Fruit fly (Drosophila melanogaster) whole organism, embryonic: Measurements from ENCODE around the gene ksr.

Experiments used
- Ada2b ChIP-seq: fragments of 200-800 bp; sonication (Bioruptor generic); IDR thresholded peaks from 2 replicates; pipeline ENCODE4 v1.3.6; 2022; ENCODE audit warnings: missing biosample characterization, missing genetic modification characterization
- B-H1 ChIP-seq: fragments of 200-800 bp; sonication (Bioruptor generic); IDR thresholded peaks from 3 replicates; pipeline ENCODE4 v1.3.6; 2022; ENCODE audit warnings: missing biosample characterization, missing genetic modification characterization
- Blimp-1 ChIP-seq: fragments of 200-800 bp; sonication (Bioruptor generic); optimal IDR thresholded peaks from 3 replicates; lab custom pipeline; 2018; ENCODE audit warnings: missing biosample characterization, missing genetic modification characterization, mild to moderate bottlenecking, moderate library complexity, missing genetic modification reagents
- BtbVII ChIP-seq: fragments of 200-800 bp; sonication (Bioruptor generic); optimal IDR thresholded peaks from 3 replicates; lab custom pipeline; 2017; ENCODE audit warnings: missing biosample characterization, mild to moderate bottlenecking, missing genetic modification characterization
- CG10209 ChIP-seq: fragments of 200-800 bp; sonication (Bioruptor generic); optimal IDR thresholded peaks from 3 replicates; lab custom pipeline; 2017; ENCODE audit warnings: missing biosample characterization, mild to moderate bottlenecking, missing genetic modification characterization, missing genetic modification reagents
- CG10979 ChIP-seq: fragments of 200-800 bp; sonication (Bioruptor generic); optimal IDR thresholded peaks from 2 replicates; lab custom pipeline; 2018; ENCODE audit warnings: missing biosample characterization, mild to moderate bottlenecking, missing genetic modification characterization, moderate library complexity
- CG12155 ChIP-seq: fragments of 200-800 bp; sonication (Bioruptor generic); optimal IDR thresholded peaks from 3 replicates; lab custom pipeline; 2016; ENCODE audit warnings: missing biosample characterization, missing genetic modification characterization
- CG13287 ChIP-seq: fragments of 200-800 bp; sonication (Bioruptor generic); IDR thresholded peaks from 2 replicates; pipeline ENCODE4 v1.3.6; 2022; ENCODE audit warnings: missing biosample characterization, missing genetic modification characterization; ENCODE audit not compliant: partially characterized antibody
- CG13296 ChIP-seq: fragments of 200-800 bp; sonication (Bioruptor generic); optimal IDR thresholded peaks from 3 replicates; lab custom pipeline; 2018; ENCODE audit warnings: missing biosample characterization, mild to moderate bottlenecking, missing genetic modification characterization
- CG1603 ChIP-seq: fragments of 200-800 bp; sonication (Bioruptor generic); optimal IDR thresholded peaks from 2 replicates; lab custom pipeline; 2019; ENCODE audit warnings: missing biosample characterization, mild to moderate bottlenecking, missing genetic modification characterization, moderate library complexity
- CG16863 ChIP-seq: fragments of 200-800 bp; sonication (Bioruptor generic); optimal IDR thresholded peaks from 3 replicates; lab custom pipeline; 2016; ENCODE audit warnings: missing biosample characterization, missing genetic modification characterization
- CG17328 ChIP-seq: fragments of 200-800 bp; sonication (Bioruptor generic); IDR thresholded peaks from 2 replicates; pipeline ENCODE4 v1.3.6; 2022; ENCODE audit warnings: missing biosample characterization, missing genetic modification characterization
- CG17612 ChIP-seq: fragments of 200-800 bp; sonication (Bioruptor generic); IDR thresholded peaks from 2 replicates; pipeline ENCODE4 v1.3.6; 2022; ENCODE audit warnings: missing biosample characterization, missing genetic modification characterization
- CG17912 ChIP-seq: fragments of 200-800 bp; sonication (Bioruptor generic); optimal IDR thresholded peaks from 2 replicates; lab custom pipeline; 2018; ENCODE audit warnings: missing biosample characterization, mild to moderate bottlenecking, missing genetic modification characterization
- CG1792 ChIP-seq: fragments of 200-800 bp; sonication (Bioruptor generic); optimal IDR thresholded peaks from 2 replicates; lab custom pipeline; 2016; ENCODE audit warnings: missing biosample characterization, missing genetic modification characterization
- CG18476 ChIP-seq: fragments of 200-800 bp; sonication (Bioruptor generic); optimal IDR thresholded peaks from 2 replicates; lab custom pipeline; 2016; ENCODE audit warnings: missing biosample characterization, mild to moderate bottlenecking, missing genetic modification characterization
- CG2129 ChIP-seq: fragments of 200-800 bp; sonication (Bioruptor generic); IDR thresholded peaks from 2 replicates; pipeline ENCODE4 v1.3.6; 2022; ENCODE audit warnings: missing biosample characterization, missing genetic modification characterization; ENCODE audit not compliant: partially characterized antibody
- CG2202 ChIP-seq: fragments of 200-800 bp; sonication (Bioruptor generic); optimal IDR thresholded peaks from 2 replicates; lab custom pipeline; 2018; ENCODE audit warnings: missing biosample characterization, mild to moderate bottlenecking, missing genetic modification characterization
- CG30403 ChIP-seq: fragments of 200-800 bp; sonication (Bioruptor generic); optimal IDR thresholded peaks from 3 replicates; lab custom pipeline; 2016; ENCODE audit warnings: missing biosample characterization, missing genetic modification characterization
- CG31224 ChIP-seq: fragments of 200-800 bp; sonication (Bioruptor generic); IDR thresholded peaks from 2 replicates; pipeline ENCODE4 v1.3.6; 2022; ENCODE audit warnings: missing biosample characterization, missing genetic modification characterization
- CG33557 ChIP-seq: fragments of 200-800 bp; sonication (Bioruptor generic); optimal IDR thresholded peaks from 2 replicates; lab custom pipeline; 2019; ENCODE audit warnings: missing biosample characterization, mild to moderate bottlenecking, missing genetic modification characterization, moderate library complexity
- CG34376 ChIP-seq: fragments of 200-800 bp; sonication (Bioruptor generic); optimal IDR thresholded peaks from 2 replicates; lab custom pipeline; 2018; ENCODE audit warnings: missing biosample characterization, mild to moderate bottlenecking, missing genetic modification characterization
- CG3838 ChIP-seq: fragments of 200-800 bp; sonication (Bioruptor generic); optimal IDR thresholded peaks from 3 replicates; lab custom pipeline; 2016; ENCODE audit warnings: missing biosample characterization, missing genetic modification characterization
- CG4282 ChIP-seq: fragments of 200-800 bp; sonication (Bioruptor generic); optimal IDR thresholded peaks from 2 replicates; lab custom pipeline; 2016; ENCODE audit warnings: missing biosample characterization, missing genetic modification characterization
- CG4328 ChIP-seq: fragments of 200-800 bp; sonication (Bioruptor generic); optimal IDR thresholded peaks from 3 replicates; lab custom pipeline; 2017; ENCODE audit warnings: missing biosample characterization, missing genetic modification reagents, missing genetic modification characterization
- CG4820 ChIP-seq: fragments of 200-800 bp; sonication (Bioruptor generic); optimal IDR thresholded peaks from 3 replicates; lab custom pipeline; 2016; ENCODE audit warnings: missing biosample characterization, missing genetic modification characterization
- CG6175 ChIP-seq: fragments of 200-800 bp; sonication (Bioruptor generic); IDR thresholded peaks from 3 replicates; pipeline ENCODE4 v1.3.6; 2022; ENCODE audit warnings: missing biosample characterization, missing genetic modification characterization
- CG6854 ChIP-seq: fragments of 200-800 bp; sonication (Bioruptor generic); optimal IDR thresholded peaks from 3 replicates; lab custom pipeline; 2017; ENCODE audit warnings: missing biosample characterization, mild to moderate bottlenecking, missing genetic modification characterization
- Dek ChIP-seq: fragments of 200-800 bp; sonication (Bioruptor generic); optimal IDR thresholded peaks from 3 replicates; lab custom pipeline; 2019; ENCODE audit warnings: missing biosample characterization, mild to moderate bottlenecking, missing genetic modification characterization, moderate library complexity
- E2f2 ChIP-seq: fragments of 200-800 bp; sonication (Bioruptor generic); IDR thresholded peaks from 2 replicates; pipeline ENCODE4 v1.3.6; 2022; ENCODE audit warnings: missing biosample characterization, missing genetic modification characterization
- HLH54F ChIP-seq: fragments of 200-800 bp; sonication (Bioruptor generic); optimal IDR thresholded peaks from 3 replicates; lab custom pipeline; 2016; ENCODE audit warnings: missing biosample characterization, missing genetic modification characterization
- Max ChIP-seq: fragments of 200-800 bp; sonication (Bioruptor generic); optimal IDR thresholded peaks from 2 replicates; lab custom pipeline; 2016; ENCODE audit warnings: missing biosample characterization, mild to moderate bottlenecking, missing genetic modification characterization
- Meics ChIP-seq: fragments of 200-800 bp; sonication (Bioruptor generic); optimal IDR thresholded peaks from 2 replicates; lab custom pipeline; 2017; ENCODE audit warnings: missing biosample characterization, mild to moderate bottlenecking, missing genetic modification characterization
- Myb ChIP-seq: fragments of 200-800 bp; sonication (Bioruptor generic); optimal IDR thresholded peaks from 2 replicates; lab custom pipeline; 2016; ENCODE audit warnings: missing biosample characterization, missing genetic modification characterization
- Sry-δ ChIP-seq: fragments of 200-800 bp; sonication (Bioruptor generic); optimal IDR thresholded peaks from 2 replicates; lab custom pipeline; 2016; ENCODE audit warnings: missing biosample characterization, missing genetic modification characterization
- Tbp ChIP-seq: fragments of >200 bp; optimal IDR thresholded peaks from 2 replicates; lab custom pipeline; 2018; ENCODE audit warnings: missing biosample characterization, missing genetic modification characterization
- ap ChIP-seq: fragments of 200-800 bp; sonication (Bioruptor generic); IDR thresholded peaks from 2 replicates; pipeline ENCODE4 v1.3.6; 2022; ENCODE audit warnings: missing biosample characterization, missing genetic modification characterization
- br ChIP-seq: fragments of >200 bp; optimal IDR thresholded peaks from 2 replicates; lab custom pipeline; 2017
- chm ChIP-seq: fragments of 200-800 bp; sonication (Bioruptor generic); IDR thresholded peaks from 2 replicates; pipeline ENCODE4 v1.3.6; 2022; ENCODE audit warnings: missing biosample characterization, missing genetic modification characterization
- corto ChIP-seq: fragments of 200-800 bp; sonication (Bioruptor generic); optimal IDR thresholded peaks from 2 replicates; lab custom pipeline; 2016; ENCODE audit warnings: missing biosample characterization, mild to moderate bottlenecking, missing genetic modification characterization, moderate library complexity
- dimm ChIP-seq: fragments of 200-800 bp; sonication (Bioruptor generic); IDR thresholded peaks from 2 replicates; pipeline ENCODE4 v1.3.6; 2022; ENCODE audit warnings: missing biosample characterization, missing genetic modification characterization
- dmrt99B ChIP-seq: fragments of 200-800 bp; sonication (Bioruptor generic); optimal IDR thresholded peaks from 2 replicates; lab custom pipeline; 2018; ENCODE audit warnings: missing biosample characterization, mild to moderate bottlenecking, missing genetic modification characterization, moderate library complexity
- fd96Cb ChIP-seq: fragments of 200-800 bp; sonication (Bioruptor generic); optimal IDR thresholded peaks from 2 replicates; lab custom pipeline; 2018; ENCODE audit warnings: missing biosample characterization, mild to moderate bottlenecking, missing genetic modification characterization, moderate library complexity
- ftz-f1 ChIP-seq: fragments of 200-800 bp; sonication (Bioruptor generic); optimal IDR thresholded peaks from 2 replicates; lab custom pipeline; 2016; ENCODE audit warnings: missing biosample characterization, missing genetic modification characterization
- gro ChIP-seq: fragments of 200-800 bp; sonication (Bioruptor generic); optimal IDR thresholded peaks from 2 replicates; lab custom pipeline; 2016; ENCODE audit warnings: missing biosample characterization, missing genetic modification characterization
- hbn ChIP-seq: fragments of 200-800 bp; sonication (Bioruptor generic); IDR thresholded peaks from 2 replicates; pipeline ENCODE4 v1.3.6; 2022; ENCODE audit warnings: missing biosample characterization, missing genetic modification characterization; ENCODE audit not compliant: partially characterized antibody
- kay ChIP-seq: fragments of 200-800 bp; sonication (Bioruptor generic); optimal IDR thresholded peaks from 2 replicates; lab custom pipeline; 2016; ENCODE audit warnings: missing biosample characterization, missing genetic modification characterization
- kni ChIP-seq: fragments of 200-800 bp; sonication (Bioruptor generic); optimal IDR thresholded peaks from 3 replicates; lab custom pipeline; 2017; ENCODE audit warnings: mild to moderate bottlenecking, missing biosample characterization, missing genetic modification reagents, missing genetic modification characterization
- phol ChIP-seq: fragments of 200-800 bp; sonication (Bioruptor generic); optimal IDR thresholded peaks from 3 replicates; lab custom pipeline; 2018; ENCODE audit warnings: missing biosample characterization, mild to moderate bottlenecking, missing genetic modification characterization, moderate library complexity
- trem ChIP-seq: fragments of 200-800 bp; optimal IDR thresholded peaks from 3 replicates; lab custom pipeline; 2019; ENCODE audit warnings: missing biosample characterization, mild to moderate bottlenecking, missing genetic modification characterization, moderate library complexity
- twi ChIP-seq: fragments of 200-800 bp; optimal IDR thresholded peaks from 2 replicates; lab custom pipeline; 2019; ENCODE audit warnings: missing biosample characterization, mild to moderate bottlenecking, missing genetic modification characterization, moderate library complexity
- vfl ChIP-seq: fragments of 200-800 bp; sonication (Bioruptor generic); optimal IDR thresholded peaks from 2 replicates; lab custom pipeline; 2016; ENCODE audit warnings: missing biosample characterization, missing genetic modification characterization
- yki ChIP-seq: fragments of >200 bp; optimal IDR thresholded peaks from 3 replicates; lab custom pipeline; 2018

ksr gene

dm6 chr3R:5516582-5517001, 32.9 kb upstream of the ksr start (continued):
- no peak for TF ChIP-seq Dek
- TF ChIP-seq CG4328 = no peak
- TF ChIP-seq CG1603 (tag; lab: Kevin White, UChicago) = peak; percentile 27
- no peak for TF ChIP-seq corto (GFP tag; lab: Kevin White, UChicago)
- no peak for TF ChIP-seq Meics (GFP tag; lab: Kevin White, UChicago)
- peak; percentile 50 for TF ChIP-seq trem
- TF ChIP-seq kay = no peak
- no peak for TF ChIP-seq CG16863 (GFP tag; lab: Kevin White, UChicago)
- TF ChIP-seq Tbp (GFP tag; lab: Kevin White, UChicago) = no peak
- TF ChIP-seq chm (GFP tag; lab: Robert Waterston, UW) = no peak
- no peak for TF ChIP-seq HLH54F (GFP tag; lab: Kevin White, UChicago)
- no peak for TF ChIP-seq CG4282 (GFP tag; lab: Kevin White, UChicago)
- no peak for TF ChIP-seq fd96Cb
- TF ChIP-seq CG33557 = no peak
- no peak for TF ChIP-seq vfl (GFP tag; lab: Kevin White, UChicago)
- TF ChIP-seq Sry-δ (GFP tag; lab: Kevin White, UChicago) = peak; percentile 34
- no peak for TF ChIP-seq CG18476 (GFP tag; lab: Kevin White, UChicago)
- TF ChIP-seq ftz-f1 (GFP tag; lab: Kevin White, UChicago) = no peak
- TF ChIP-seq twi (tag; lab: Kevin White, UChicago) = no peak
- peak; percentile 85 for TF ChIP-seq Myb (GFP tag; lab: Kevin White, UChicago)
- TF ChIP-seq CG6854 (GFP tag; lab: Kevin White, UChicago) = no peak
- no peak for TF ChIP-seq kni (GFP tag; lab: Kevin White, UChicago)
- no peak for TF ChIP-seq B-H1 (GFP tag; lab: Robert Waterston, UW)
- no peak for TF ChIP-seq Ada2b (GFP tag; lab: Robert Waterston, UW)
- no peak for TF ChIP-seq CG4820
- TF ChIP-seq CG34376 (GFP tag; lab: Kevin White, UChicago) = no peak
- no peak for TF ChIP-seq CG10979 (tag; lab: Kevin White, UChicago)
- TF ChIP-seq CG17912 = no peak
- no peak for TF ChIP-seq Max (GFP tag; lab: Kevin White, UChicago)
- TF ChIP-seq hbn (GFP tag; lab: Robert Waterston, UW) = no peak
- no peak for TF ChIP-seq CG6175 (GFP tag; lab: Robert Waterston, UW)
- no peak for TF ChIP-seq CG10209 (GFP tag; lab: Kevin White, UChicago)
- no peak for TF ChIP-seq dmrt99B
- no peak for TF ChIP-seq ap (GFP tag; lab: Robert Waterston, UW)
- no peak for TF ChIP-seq yki
- no peak for TF ChIP-seq CG13296 (GFP tag; lab: Kevin White, UChicago)
- no peak for TF ChIP-seq Blimp-1 (GFP tag; lab: Kevin White, UChicago)
- TF ChIP-seq CG2129 (GFP tag; lab: Robert Waterston, UW) = no peak
- no peak for TF ChIP-seq CG1792 (GFP tag; lab: Kevin White, UChicago)
- no peak for TF ChIP-seq CG17612 (GFP tag; lab: Robert Waterston, UW)
- peak; percentile 32 for TF ChIP-seq phol (tag; lab: Kevin White, UChicago)
- no peak for TF ChIP-seq CG13287 (GFP tag; lab: Robert Waterston, UW)
- peak; percentile 84 for TF ChIP-seq E2f2 (GFP tag; lab: Robert Waterston, UW)
- no peak for TF ChIP-seq CG17328 (GFP tag; lab: Robert Waterston, UW)
- TF ChIP-seq CG3838 (GFP tag; lab: Kevin White, UChicago) = no peak
- no peak for TF ChIP-seq CG12155 (GFP tag; lab: Kevin White, UChicago)
- TF ChIP-seq br = no peak
- TF ChIP-seq CG30403 (GFP tag; lab: Kevin White, UChicago) = no peak
- no peak for TF ChIP-seq CG31224 (GFP tag; lab: Robert Waterston, UW)
- TF ChIP-seq dimm (GFP tag; lab: Robert Waterston, UW) = no peak
- TF ChIP-seq CG2202 (tag; lab: Kevin White, UChicago) = no peak
- TF ChIP-seq BtbVII (GFP tag; lab: Kevin White, UChicago) = no peak
- TF ChIP-seq gro (GFP tag; lab: Kevin White, UChicago) = no peak
